Worm (Caenorhabditis elegans): Measurements from ENCODE around the gene gyf-1.

- TF ChIP-seq rnt-1 (tag; optimal IDR thresholded peaks at IDR 0.05) (no peak), K02D7.2 (tag; optimal IDR thresholded peaks at IDR 0.05) (no peak), dmd-4 (tag; optimal IDR thresholded peaks at IDR 0.05; ENCODE audit: borderline replicate concordance) (no peak), nhr-11 (tag; optimal IDR thresholded peaks at IDR 0.05) (no peak)
Observed at ce11 chrII:6709680-6710079, 25.6 kb downstream of the gyf-1 start.

All from whole organism, late embryonic.